Worm (Caenorhabditis elegans) whole organism, early embryonic: ENCODE data around the gene K10B2.4.

Experiments
- B0310.2 ChIP-seq: sonication (generic microtip); optimal IDR thresholded peaks from 2 replicates; lab custom pipeline; 2016; ENCODE audit warnings: mild to moderate bottlenecking, missing genetic modification characterization, missing compliant biosample characterization
- ama-1 ChIP-seq: fragments of 150-350 bp; optimal IDR thresholded peaks from 2 replicates; lab custom pipeline; 2014
- hmg-4 ChIP-seq: fragments of 200-800 bp; sonication (Bioruptor generic); optimal IDR thresholded peaks from 2 replicates; lab custom pipeline; 2018; ENCODE audit warnings: mild to moderate bottlenecking, missing genetic modification characterization, missing compliant biosample characterization

DNA sequence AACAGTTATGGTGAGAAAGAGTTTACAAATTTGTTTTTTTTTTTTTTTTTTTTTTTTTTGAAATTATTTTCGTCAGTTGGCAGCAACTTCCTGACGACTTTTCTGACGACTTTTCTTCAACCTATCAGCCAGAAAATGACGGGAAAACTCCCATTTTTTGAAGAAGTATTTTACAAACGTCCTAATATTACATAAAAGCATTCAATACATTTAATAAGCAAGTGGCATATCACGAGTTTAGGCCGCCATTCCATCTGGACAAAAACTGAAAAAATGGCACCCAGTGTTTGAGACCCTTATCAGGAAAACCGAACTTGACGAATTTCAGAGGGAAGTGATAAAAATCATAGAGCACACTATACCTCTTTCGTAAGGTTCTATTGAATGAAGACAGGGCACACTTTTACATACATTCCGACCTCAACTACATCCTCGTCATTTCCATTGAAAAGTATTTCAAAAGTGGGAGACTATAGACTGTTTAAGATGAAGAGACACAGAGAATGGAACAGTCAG lies 26.0 kb downstream of the K10B2.4 start:
- TF ChIP-seq B0310.2 (tag; lab: Kevin White, UChicago) (no peak), ama-1 (lab: Kevin White, UChicago) (no peak), hmg-4 (no peak)
